Worm (Caenorhabditis elegans) whole organism, young adult: Measurements from ENCODE around the gene mks-2.

Experiments used
- B0261.1 ChIP-seq: sonication (generic microtip); optimal IDR thresholded peaks from 2 replicates; lab custom pipeline; 2016; ENCODE audit warnings: mild to moderate bottlenecking, missing genetic modification characterization, moderate library complexity, missing compliant biosample characterization
- T07F8.4 ChIP-seq: sonication (generic microtip); optimal IDR thresholded peaks from 2 replicates; lab custom pipeline; 2016; ENCODE audit warnings: mild to moderate bottlenecking, missing genetic modification characterization, moderate library complexity, missing compliant biosample characterization
- fkh-3 ChIP-seq: sonication (generic microtip); optimal IDR thresholded peaks from 2 replicates; lab custom pipeline; 2016; ENCODE audit warnings: mild to moderate bottlenecking, missing genetic modification characterization, missing compliant biosample characterization
- let-607 ChIP-seq, 2 experiments: fragments of 200-800 bp in 1 of 2; sonication (Bioruptor generic) in 1 of 2; sonication (generic microtip) in 1 of 2; optimal IDR thresholded peaks; 2 replicates each; lab custom pipeline; 2016 to 2018; ENCODE audit warnings: mild to moderate bottlenecking in 2 of 2, missing compliant biosample characterization in 2 of 2, missing genetic modification characterization in 2 of 2, moderate library complexity in 2 of 2, missing genotype in 1 of 2
- rpc-1 ChIP-seq, 2 experiments: fragments of 150-350 bp in 1 of 2; sonication (generic microtip) in 1 of 2; optimal IDR thresholded peaks; 2 replicates each; lab custom pipeline; 2014 to 2018; ENCODE audit warnings: missing biosample characterization in 1 of 2, missing genetic modification characterization in 1 of 2, missing genetic modification reagents in 1 of 2, missing genotype in 1 of 2
- snpc-3.4 ChIP-seq: sonication (generic microtip); optimal IDR thresholded peaks from 2 replicates; lab custom pipeline; 2017; ENCODE audit warnings: missing genetic modification characterization, mild to moderate bottlenecking, missing compliant biosample characterization, antibody characterized with exemption, moderate library complexity, missing genotype, missing genetic modification reagents
- tbp1 ChIP-seq: fragments of 200-800 bp; sonication (Bioruptor generic); optimal IDR thresholded peaks from 2 replicates; lab custom pipeline; 2018; ENCODE audit warnings: mild to moderate bottlenecking, missing genetic modification characterization, missing compliant biosample characterization
- tlf-1 ChIP-seq: fragments of 200-800 bp; sonication (Bioruptor generic); optimal IDR thresholded peaks from 2 replicates; lab custom pipeline; 2018; ENCODE audit warnings: mild to moderate bottlenecking, missing genetic modification characterization, missing compliant biosample characterization

The mks-2 gene

DNA sequence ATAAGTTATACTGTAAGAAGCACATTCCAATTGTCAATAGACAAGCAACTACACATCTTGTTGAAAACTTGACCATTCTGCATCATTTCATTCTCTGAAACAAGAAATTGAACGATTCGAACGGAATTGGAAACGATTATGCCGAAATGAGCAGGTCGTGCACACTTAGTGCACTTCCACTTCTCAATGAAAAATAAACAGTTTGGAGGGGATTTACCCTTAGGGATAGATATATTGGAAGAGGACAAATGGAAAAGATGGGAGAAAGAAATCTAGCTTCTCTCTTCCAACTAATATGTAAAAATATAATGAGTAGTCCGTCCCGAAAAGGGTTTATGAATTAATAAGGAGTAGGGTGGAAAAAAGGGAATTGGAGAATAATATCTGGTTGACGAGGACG, 50.1 kb downstream of the mks-2 start, which contains the start of gene hst-3.1:
TSS of gene hst-3.1 (minus strand) at position 101 of the 400 bp plus-strand sequence.
- TF ChIP-seq let-607 (tag; optimal IDR thresholded peaks at IDR 0.05; lab: Kevin White, UChicago), result no peak
- TF ChIP-seq tlf-1 (GFP tag; lab: Kevin White, UChicago), result no peak
- no peak for TF ChIP-seq T07F8.4
- TF ChIP-seq snpc-3.4 (tag; lab: Kevin White, UChicago), result no peak

DNA sequence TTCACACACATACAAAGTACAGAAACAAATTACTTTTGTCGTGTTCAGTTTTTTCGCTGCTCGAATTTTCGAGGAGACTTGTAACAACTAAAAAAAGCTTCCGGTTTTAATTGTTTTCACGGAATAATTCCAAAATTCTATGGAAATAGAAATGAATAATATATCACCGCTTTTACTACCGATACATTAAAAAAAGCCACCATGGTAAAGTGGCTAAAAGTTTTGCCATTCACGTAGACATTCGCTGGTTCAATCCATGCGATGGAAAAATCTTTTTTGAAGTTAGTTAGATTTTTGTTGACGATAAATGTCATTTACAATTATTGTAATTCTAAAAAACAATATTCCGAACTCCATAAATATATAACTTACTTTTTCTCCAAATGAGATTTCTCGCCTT, 50.5 kb downstream of the mks-2 start:
- TF ChIP-seq fkh-3 (tag; lab: Kevin White, UChicago), result no peak
- peak; percentile 20 for TF ChIP-seq rpc-1 (optimal IDR thresholded peaks at IDR 0.05; lab: Kevin White, UChicago)
- TF ChIP-seq rpc-1 (tag; optimal IDR thresholded peaks at IDR 0.05; lab: Kevin White, UChicago), result peak; percentile 67
- TF ChIP-seq B0261.1 (tag; lab: Kevin White, UChicago), result peak; percentile 27
- peak; percentile 77 for TF ChIP-seq tbp1 (GFP tag; lab: Kevin White, UChicago)
